Worm (Caenorhabditis elegans): ENCODE measurements around the gene C52B9.19.
A peak's percentile ranks its signal among the peaks of the same experiment; 100 is the strongest.

The C52B9.19 gene

DNA sequence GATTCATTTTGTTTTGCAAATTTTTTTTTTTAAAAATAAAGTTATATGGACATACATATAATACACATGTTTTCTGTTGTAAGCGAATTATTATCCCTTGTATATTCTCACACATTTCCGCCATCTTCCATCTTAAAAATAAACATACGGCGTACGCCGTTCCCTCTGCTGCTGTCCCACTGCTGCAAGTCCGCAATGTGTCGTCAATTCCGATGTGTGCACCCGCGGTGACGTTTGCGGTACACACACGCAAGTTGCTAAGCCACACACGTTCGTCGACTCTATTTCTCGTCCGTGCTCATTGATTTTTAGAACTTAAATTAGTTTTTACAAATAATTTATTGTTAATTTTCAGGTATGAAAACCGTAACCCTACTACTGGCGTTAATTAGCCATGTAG lies 22.1 kb upstream of the C52B9.19 start, which contains the start of gene C52B9.4 (continued):
- TF ChIP-seq ztf-11 (tag; optimal IDR thresholded peaks at IDR 0.05) (no peak), hmg-11 (tag; optimal IDR thresholded peaks at IDR 0.05) (peak; percentile 67)

DNA sequence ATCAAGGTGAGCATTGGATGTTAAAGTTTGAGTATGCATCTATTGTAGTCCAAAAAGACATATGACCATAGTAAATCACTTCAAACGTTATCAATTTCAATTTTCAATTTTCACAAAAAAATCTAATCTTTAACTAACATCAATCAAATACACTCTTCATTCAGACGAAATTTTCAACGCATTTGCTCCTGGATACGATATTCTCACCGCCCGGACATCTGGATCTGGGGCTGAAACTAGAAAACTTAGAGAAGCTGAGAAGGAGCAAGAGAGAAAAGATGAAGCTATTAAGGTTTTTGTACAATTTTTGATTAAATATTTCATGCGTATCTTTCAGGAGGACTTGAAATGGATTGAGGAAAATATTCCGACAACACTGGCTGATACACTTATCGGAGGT lies 18.5 kb upstream of the C52B9.19 start:
- TF ChIP-seq nhr-25 (tag; optimal IDR thresholded peaks at IDR 0.05) (no peak), lin-15B (tag; optimal IDR thresholded peaks at IDR 0.05) (no peak), pha-4 (tag; optimal IDR thresholded peaks at IDR 0.05) (no peak), elt-2 (tag; optimal IDR thresholded peaks at IDR 0.05) (no peak), nhr-11 (tag; optimal IDR thresholded peaks at IDR 0.05) (no peak), R02D3.7 (tag; optimal IDR thresholded peaks at IDR 0.05) (no peak), egl-27 (tag; optimal IDR thresholded peaks at IDR 0.05) (no peak)

DNA sequence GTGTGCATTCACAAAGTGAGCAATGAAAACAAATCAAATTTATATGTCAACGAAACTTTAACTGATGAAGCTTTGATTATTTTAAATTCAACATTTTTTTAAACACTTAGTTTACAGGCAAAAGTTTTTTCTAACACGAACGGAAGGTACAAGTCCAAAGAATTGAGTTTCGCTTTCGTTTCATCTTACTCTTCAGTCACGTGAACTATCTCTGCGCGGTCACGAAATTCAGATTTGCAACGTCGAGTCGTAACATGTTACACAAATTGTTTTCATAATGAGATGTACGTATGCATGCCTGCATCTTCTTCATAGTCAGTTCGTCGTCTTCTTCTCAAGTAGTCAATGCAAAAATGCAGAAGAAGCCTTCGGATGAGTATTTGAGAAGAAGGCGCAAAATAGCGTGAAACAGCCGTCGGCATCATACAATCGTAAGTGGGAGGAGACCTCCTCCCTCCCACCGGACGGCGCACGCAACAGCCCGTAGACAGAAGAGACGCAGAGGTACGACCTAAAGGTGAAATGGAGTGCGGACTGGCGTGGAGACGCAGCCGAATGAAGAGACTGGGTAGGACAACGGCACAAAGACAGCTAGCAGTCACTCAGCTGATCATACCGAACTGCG lies 17.0 kb upstream of the C52B9.19 start, which contains the start of gene coel-1:
Gene coel-1, plus strand, starts transcription at position 381 of the 625 bp plus-strand sequence.
- TF ChIP-seq skn-1 (tag; optimal IDR thresholded peaks at IDR 0.05) (peak; percentile 12), ztf-4 (tag; optimal IDR thresholded peaks at IDR 0.05) (no peak), pha-4 (tag; optimal IDR thresholded peaks at IDR 0.05) (peak; percentile 60), ceh-28 (tag; optimal IDR thresholded peaks at IDR 0.05) (no peak), elt-1 (tag; optimal IDR thresholded peaks at IDR 0.05) (no peak), tbx-2 (tag; optimal IDR thresholded peaks at IDR 0.05) (no peak), nhr-25 (tag; optimal IDR thresholded peaks at IDR 0.05) (peak; percentile 67), egl-27 (tag; optimal IDR thresholded peaks at IDR 0.05) (peak; percentile 12), lsy-12 (tag; optimal IDR thresholded peaks at IDR 0.05) (peak; percentile 20), nhr-77 (tag; optimal IDR thresholded peaks at IDR 0.05) (no peak), fkh-10 (GFP tag; optimal IDR thresholded peaks at IDR 0.05) (no peak), aly-2 (tag; optimal IDR thresholded peaks at IDR 0.05) (no peak), lin-39 (tag; optimal IDR thresholded peaks at IDR 0.05) (peak; percentile 72), nhr-23 (tag; optimal IDR thresholded peaks at IDR 0.05) (no peak), nhr-67 (tag; optimal IDR thresholded peaks at IDR 0.05) (no peak), fkh-2 (tag; optimal IDR thresholded peaks at IDR 0.05) (no peak), ZK546.5 (tag; optimal IDR thresholded peaks at IDR 0.05) (no peak), unc-62 (GFP tag; optimal IDR thresholded peaks at IDR 0.05) (no peak), ama-1 (optimal IDR thresholded peaks at IDR 0.05) (no peak), ceh-82 (tag; optimal IDR thresholded peaks at IDR 0.05) (no peak), nhr-237 (tag; optimal IDR thresholded peaks at IDR 0.05) (no peak), mml-1 (tag; optimal IDR thresholded peaks at IDR 0.05) (peak; percentile 3), sea-2 (GFP tag; optimal IDR thresholded peaks at IDR 0.05) (no peak), nhr-76 (tag; optimal IDR thresholded peaks at IDR 0.05) (no peak), elt-2 (tag; optimal IDR thresholded peaks at IDR 0.05) (peak; percentile 41), unc-39 (tag; optimal IDR thresholded peaks at IDR 0.05) (no peak), mdl-1 (tag; optimal IDR thresholded peaks at IDR 0.05) (no peak), nhr-12 (tag; optimal IDR thresholded peaks at IDR 0.05) (no peak), hmg-11 (tag; optimal IDR thresholded peaks at IDR 0.05) (peak; percentile 64), nfya-1 (tag; optimal IDR thresholded peaks at IDR 0.05; ENCODE audit: insufficient read depth) (peak; percentile 63), ceh-9 (tag; optimal IDR thresholded peaks at IDR 0.05) (no peak), egl-5 (tag; optimal IDR thresholded peaks at IDR 0.05) (peak; percentile 8), nhr-43 (tag; optimal IDR thresholded peaks at IDR 0.05; ENCODE audit: poor library complexity, severe bottlenecking) (no peak), pqm-1 (tag; optimal IDR thresholded peaks at IDR 0.05) (peak; percentile 42), nhr-11 (tag; optimal IDR thresholded peaks at IDR 0.05) (no peak), eor-1 (tag; optimal IDR thresholded peaks at IDR 0.05) (no peak), lin-15B (tag; optimal IDR thresholded peaks at IDR 0.05) (no peak), snpc-4 (tag; optimal IDR thresholded peaks at IDR 0.05) (peak; percentile 13), nhr-28 (tag; optimal IDR thresholded peaks at IDR 0.05) (no peak), jun-1 (tag; optimal IDR thresholded peaks at IDR 0.05) (no peak), fos-1 (tag; optimal IDR thresholded peaks at IDR 0.05) (no peak), daf-12 (tag; optimal IDR thresholded peaks at IDR 0.05) (no peak)

Data from whole organism, L3 larva.